Fruit fly (Drosophila melanogaster) whole organism, pupa: Measurements from ENCODE around the gene CG46306.

ENCODE experiments used
- CG14655 ChIP-seq: fragments of 200-800 bp; sonication (Bioruptor generic); optimal IDR thresholded peaks from 3 replicates; lab custom pipeline; 2017; ENCODE audit warnings: mild to moderate bottlenecking, missing biosample characterization, missing genetic modification reagents, missing genetic modification characterization
- CG8159 ChIP-seq: fragments of 200-800 bp; sonication (Bioruptor generic); optimal IDR thresholded peaks from 3 replicates; lab custom pipeline; 2018; ENCODE audit warnings: missing biosample characterization, mild to moderate bottlenecking, missing genetic modification characterization, moderate library complexity
- CG9948 ChIP-seq: fragments of 200-800 bp; sonication (Bioruptor generic); optimal IDR thresholded peaks from 2 replicates; lab custom pipeline; 2018; ENCODE audit warnings: missing biosample characterization, mild to moderate bottlenecking, missing genetic modification characterization, moderate library complexity
- Ets98B ChIP-seq: fragments of 200-800 bp; sonication (Bioruptor generic); IDR thresholded peaks from 2 replicates; pipeline ENCODE4 v1.3.6; 2022; ENCODE audit warnings: missing biosample characterization, missing genetic modification characterization
- gl ChIP-seq: fragments of 200-800 bp; sonication (Bioruptor generic); optimal IDR thresholded peaks from 2 replicates; lab custom pipeline; 2018; ENCODE audit warnings: missing biosample characterization, mild to moderate bottlenecking, missing genetic modification characterization

DNA sequence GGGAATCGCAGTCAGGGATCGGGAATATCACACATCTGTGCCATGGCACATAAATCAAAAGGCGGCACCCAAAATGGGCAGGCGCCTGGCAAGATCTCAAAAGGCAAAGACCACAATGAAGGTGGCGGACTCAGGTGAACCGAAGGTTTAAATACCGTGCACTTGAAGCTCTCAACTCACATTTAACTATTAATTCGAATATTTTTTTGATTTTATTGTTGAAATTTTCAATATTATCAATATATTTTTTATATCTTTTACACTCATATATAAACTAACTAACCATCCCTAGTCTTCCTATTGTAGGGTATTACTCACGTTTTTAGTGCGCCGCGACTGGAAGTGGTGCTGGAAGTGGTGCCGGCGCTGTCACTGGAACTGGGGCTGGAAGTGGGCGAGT is 13.7 kb upstream of the CG46306 start:
- TF ChIP-seq CG14655: no peak
- no peak for TF ChIP-seq CG9948 (tag; lab: Kevin White, UChicago)
- no peak for TF ChIP-seq gl (tag; lab: Kevin White, UChicago)
- peak; percentile 19; the same call in 1 of the 2 replicates for TF ChIP-seq Ets98B (GFP tag; lab: Robert Waterston, UW)
- TF ChIP-seq CG8159 (tag; lab: Kevin White, UChicago): peak; percentile 9
